Worm (Caenorhabditis elegans) whole organism, mixed stage, embryonic: Measurements from ENCODE around the gene B0393.9.
A peak's percentile ranks its signal among the peaks of the same experiment; 100 is the strongest.

ENCODE experiments used
- bed-3 ChIP-seq: fragments of 200-800 bp; sonication (Bioruptor generic); optimal IDR thresholded peaks from 3 replicates; lab custom pipeline; 2018; ENCODE audit warnings: mild to moderate bottlenecking, missing genetic modification characterization, moderate library complexity, missing compliant biosample characterization
- blmp-1 ChIP-seq: fragments of 150-350 bp; optimal IDR thresholded peaks from 2 replicates; lab custom pipeline; 2014; ENCODE audit warnings: missing biosample characterization, missing genetic modification characterization
- ceh-43 ChIP-seq: fragments of 200-800 bp; sonication (Bioruptor generic); optimal IDR thresholded peaks from 2 replicates; lab custom pipeline; 2018; ENCODE audit warnings: mild to moderate bottlenecking, missing genetic modification characterization, moderate library complexity, missing compliant biosample characterization
- ces-1 ChIP-seq: fragments of 150-350 bp; optimal IDR thresholded peaks from 2 replicates; lab custom pipeline; 2014; ENCODE audit warnings: missing biosample characterization, missing genetic modification reagents, missing genetic modification characterization
- cnd-1 ChIP-seq: fragments of 200-800 bp; sonication (Bioruptor generic); optimal IDR thresholded peaks from 2 replicates; lab custom pipeline; 2018; ENCODE audit warnings: mild to moderate bottlenecking, missing genetic modification characterization, missing compliant biosample characterization
- elt-1 ChIP-seq: sonication (generic microtip); optimal IDR thresholded peaks from 2 replicates; lab custom pipeline; 2017; ENCODE audit warnings: missing genetic modification characterization, mild to moderate bottlenecking, missing compliant biosample characterization, antibody characterized with exemption, moderate library complexity, borderline replicate concordance; ENCODE audit not compliant: insufficient read depth
- elt-3 ChIP-seq: fragments of 150-350 bp; optimal IDR thresholded peaks from 2 replicates; lab custom pipeline; 2014; ENCODE audit warnings: missing biosample characterization, missing genetic modification characterization
- hlh-1 ChIP-seq: fragments of 150-350 bp; optimal IDR thresholded peaks from 2 replicates; lab custom pipeline; 2014; ENCODE audit warnings: missing biosample characterization, missing genetic modification reagents, missing genetic modification characterization
- lin-13 ChIP-seq: fragments of 150-350 bp; optimal IDR thresholded peaks from 2 replicates; lab custom pipeline; 2014; ENCODE audit warnings: missing biosample characterization, missing genetic modification characterization
- lin-32 ChIP-seq: fragments of 200-800 bp; sonication (Bioruptor generic); optimal IDR thresholded peaks from 2 replicates; lab custom pipeline; 2018; ENCODE audit warnings: mild to moderate bottlenecking, missing genetic modification characterization, missing compliant biosample characterization
- mls-2 ChIP-seq: sonication (generic microtip); optimal IDR thresholded peaks from 2 replicates; lab custom pipeline; 2016; ENCODE audit warnings: mild to moderate bottlenecking, missing genetic modification characterization, moderate library complexity, missing compliant biosample characterization
- nhr-2 ChIP-seq: fragments of 150-350 bp; optimal IDR thresholded peaks from 2 replicates; lab custom pipeline; 2014; ENCODE audit warnings: missing biosample characterization, missing genetic modification characterization
- nhr-237 ChIP-seq: fragments of 150-350 bp; optimal IDR thresholded peaks from 2 replicates; lab custom pipeline; 2014; ENCODE audit warnings: missing biosample characterization, missing genetic modification characterization
- nhr-28 ChIP-seq: fragments of 150-350 bp; optimal IDR thresholded peaks from 2 replicates; lab custom pipeline; 2014; ENCODE audit warnings: missing biosample characterization, missing genetic modification characterization
- nhr-76 ChIP-seq: sonication (generic microtip); optimal IDR thresholded peaks from 2 replicates; lab custom pipeline; 2017; ENCODE audit warnings: missing biosample characterization, missing genetic modification characterization
- sem-2 ChIP-seq: fragments of 200-800 bp; sonication (Bioruptor generic); optimal IDR thresholded peaks from 2 replicates; lab custom pipeline; 2018; ENCODE audit warnings: mild to moderate bottlenecking, missing genetic modification characterization, missing compliant biosample characterization
- sptf-1 ChIP-seq: sonication (generic microtip); optimal IDR thresholded peaks from 2 replicates; lab custom pipeline; 2017; ENCODE audit warnings: mild to moderate bottlenecking, missing genetic modification characterization, moderate library complexity, missing compliant biosample characterization
- tbx-8 ChIP-seq: fragments of 200-800 bp; sonication (Bioruptor generic); optimal IDR thresholded peaks from 2 replicates; lab custom pipeline; 2018; ENCODE audit warnings: mild to moderate bottlenecking, missing genetic modification characterization, moderate library complexity, missing compliant biosample characterization
- unc-120 ChIP-seq: sonication (generic microtip); optimal IDR thresholded peaks from 2 replicates; lab custom pipeline; 2017; ENCODE audit warnings: missing genetic modification characterization, missing compliant biosample characterization; ENCODE audit not compliant: poor library complexity, severe bottlenecking
- unc-39 ChIP-seq: fragments of 150-350 bp; optimal IDR thresholded peaks from 2 replicates; lab custom pipeline; 2014; ENCODE audit warnings: missing biosample characterization, missing genetic modification characterization
- unc-62 ChIP-seq: fragments of 150-350 bp; optimal IDR thresholded peaks from 2 replicates; lab custom pipeline; 2014; ENCODE audit warnings: missing biosample characterization, missing genetic modification reagents, missing genetic modification characterization
- zip-8 ChIP-seq: fragments of 150-350 bp; optimal IDR thresholded peaks from 2 replicates; lab custom pipeline; 2014; ENCODE audit warnings: missing biosample characterization, missing genetic modification characterization

Gene B0393.9

DNA sequence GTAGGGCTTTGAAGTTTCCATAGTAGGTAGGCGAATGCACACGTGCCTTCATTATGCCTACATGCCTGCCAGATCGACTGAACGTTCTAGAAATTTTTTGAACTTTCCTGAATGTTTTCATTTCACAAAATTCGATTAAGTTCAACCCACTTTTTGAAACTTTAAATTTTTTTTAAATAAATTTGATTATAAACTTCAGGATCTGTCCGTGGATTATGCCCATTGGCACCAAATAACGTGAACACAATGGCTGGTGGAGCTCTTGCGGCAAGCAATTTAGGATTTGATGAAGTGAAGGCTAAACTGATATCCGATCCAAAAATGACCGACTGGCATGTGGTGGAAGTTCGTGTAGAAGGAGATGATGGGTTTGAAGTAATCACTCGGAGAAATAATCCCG, 44.5 kb downstream of the B0393.9 start, which contains the start of gene F17C8.7:
Gene F17C8.7 (plus strand): TSS at position 301 of the 400 bp plus-strand sequence.
- no peak for TF ChIP-seq lin-32 (GFP tag; lab: Kevin White, UChicago)
- no peak for TF ChIP-seq blmp-1
- TF ChIP-seq unc-39 (tag; lab: Kevin White, UChicago), result no peak
- no peak for TF ChIP-seq unc-62 (GFP tag; lab: Kevin White, UChicago)
- no peak for TF ChIP-seq cnd-1 (tag; lab: Kevin White, UChicago)
- TF ChIP-seq nhr-76 (tag; lab: Kevin White, UChicago), result no peak
- no peak for TF ChIP-seq nhr-237 (tag; lab: Kevin White, UChicago)
- TF ChIP-seq sptf-1 (tag; lab: Kevin White, UChicago), result no peak
- TF ChIP-seq lin-13, result no peak
- TF ChIP-seq sem-2 (GFP tag; lab: Kevin White, UChicago), result no peak
- TF ChIP-seq bed-3, result no peak
- TF ChIP-seq, all 35 proteins: peak for 0

DNA sequence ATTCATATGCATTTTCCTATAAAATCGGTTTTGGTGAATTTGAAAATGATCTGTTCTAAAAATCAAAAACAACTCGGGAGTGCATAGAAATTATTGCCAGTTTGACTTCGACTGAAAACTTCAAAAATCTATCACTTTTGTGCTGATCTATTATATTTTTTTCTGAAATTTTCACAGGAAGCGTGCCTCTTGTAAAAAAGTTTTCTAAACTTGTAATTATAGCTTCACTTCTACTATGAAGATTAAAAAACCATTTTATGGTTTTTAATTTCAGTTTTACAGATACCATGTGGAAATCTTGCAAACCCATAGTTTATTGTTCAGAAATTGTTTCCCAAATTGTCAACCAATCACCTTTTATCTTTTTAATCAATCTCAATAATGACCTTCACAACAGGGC, 45.9 kb downstream of the B0393.9 start, which contains the start of gene F17C8.9:
Gene F17C8.9 (plus strand): TSS at position 301 of the 400 bp plus-strand sequence.
- TF ChIP-seq sem-2 (GFP tag; lab: Kevin White, UChicago) (no peak), ces-1 (GFP tag; lab: Kevin White, UChicago) (no peak), unc-39 (tag; lab: Kevin White, UChicago) (no peak), elt-3 (tag; lab: Kevin White, UChicago) (no peak), unc-120 (tag; lab: Kevin White, UChicago) (no peak), nhr-28 (tag; lab: Kevin White, UChicago) (no peak), elt-1 (tag; lab: Kevin White, UChicago) (no peak), mls-2 (tag; lab: Kevin White, UChicago) (no peak), tbx-8 (GFP tag; lab: Kevin White, UChicago) (no peak), nhr-76 (tag; lab: Kevin White, UChicago) (no peak), nhr-2 (tag; lab: Kevin White, UChicago) (no peak), zip-8 (no peak), ceh-43 (no peak)

DNA sequence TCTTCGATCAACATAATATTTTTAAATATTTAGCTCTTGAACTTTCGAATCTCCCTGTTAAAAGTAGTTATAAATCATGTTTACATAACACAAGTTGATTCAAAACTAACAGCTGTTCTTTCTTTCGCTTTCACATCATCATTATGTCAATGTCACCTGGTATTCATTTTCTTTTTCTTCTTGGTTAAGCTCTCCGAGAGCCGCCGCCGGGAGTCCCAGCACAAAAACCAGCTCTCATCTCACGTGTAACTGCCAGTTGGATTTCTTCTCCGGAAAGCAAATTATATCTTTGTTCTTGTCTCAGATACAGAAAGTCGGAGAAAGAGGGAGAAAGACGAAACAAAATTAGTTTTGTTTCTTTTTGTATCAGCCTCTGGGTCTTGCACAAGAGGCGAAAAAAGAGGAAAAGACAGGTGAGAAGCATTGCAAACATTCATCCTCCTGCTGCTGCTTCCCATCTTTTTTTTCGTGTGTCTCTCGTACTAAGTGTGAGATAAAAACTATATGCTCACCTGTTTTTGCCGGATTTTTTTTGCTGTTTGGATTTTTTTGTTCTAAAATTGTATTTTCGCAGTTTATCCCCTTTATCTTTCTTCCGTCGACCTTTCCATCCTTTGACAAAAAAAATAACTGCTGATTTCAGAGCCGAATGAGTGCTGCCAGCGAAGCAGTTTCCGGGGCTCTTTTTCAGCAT, 48.5 kb downstream of the B0393.9 start, which contains the start of gene F17C8.3:
Gene F17C8.3 (plus strand): TSS at position 644 of the 694 bp plus-strand sequence.
- peak; percentile 26 for TF ChIP-seq unc-120 (tag; lab: Kevin White, UChicago)
- peak; percentile 69 for TF ChIP-seq hlh-1 (tag; lab: Kevin White, UChicago)
- TF ChIP-seq zip-8, result no peak
- no peak for TF ChIP-seq lin-13
- TF ChIP-seq sem-2 (GFP tag; lab: Kevin White, UChicago), result no peak
- no peak for TF ChIP-seq nhr-237 (tag; lab: Kevin White, UChicago)
- TF ChIP-seq, all 35 proteins: peak for 2
